Fruit fly (Drosophila melanogaster) whole organism, embryonic: ENCODE results near the gene Pss.
A peak's percentile ranks its signal among the peaks of the same experiment; 100 is the strongest.

Experiments used
- B-H1 ChIP-seq: fragments of 200-800 bp; sonication (Bioruptor generic); IDR thresholded peaks from 3 replicates; pipeline ENCODE4 v1.3.6; 2022; ENCODE audit warnings: missing biosample characterization, missing genetic modification characterization
- BtbVII ChIP-seq: fragments of 200-800 bp; sonication (Bioruptor generic); optimal IDR thresholded peaks from 3 replicates; lab custom pipeline; 2017; ENCODE audit warnings: missing biosample characterization, mild to moderate bottlenecking, missing genetic modification characterization
- C15 ChIP-seq: fragments of 200-800 bp; sonication (Bioruptor generic); IDR thresholded peaks from 3 replicates; pipeline ENCODE4 v1.3.6; 2022; ENCODE audit warnings: missing biosample characterization, missing genetic modification characterization
- CG10462 ChIP-seq: fragments of 200-800 bp; sonication (Bioruptor generic); optimal IDR thresholded peaks from 2 replicates; lab custom pipeline; 2016; ENCODE audit warnings: missing biosample characterization, missing genetic modification characterization
- CG11085 ChIP-seq: fragments of 200-800 bp; sonication (Bioruptor generic); IDR thresholded peaks from 2 replicates; pipeline ENCODE4 v1.3.6; 2022; ENCODE audit warnings: missing biosample characterization, missing genetic modification characterization
- CG11247 ChIP-seq: fragments of 200-800 bp; sonication (Bioruptor generic); IDR thresholded peaks from 2 replicates; pipeline ENCODE4 v1.3.6; 2022; ENCODE audit warnings: missing biosample characterization, missing genetic modification characterization
- CG12744 ChIP-seq: fragments of 200-800 bp; sonication (Bioruptor generic); optimal IDR thresholded peaks from 2 replicates; lab custom pipeline; 2016; ENCODE audit warnings: missing biosample characterization, missing genetic modification characterization
- CG17361 ChIP-seq: fragments of 200-800 bp; sonication (Bioruptor generic); IDR thresholded peaks from 3 replicates; pipeline ENCODE4 v1.3.6; 2022; ENCODE audit warnings: missing biosample characterization, missing genetic modification characterization
- CG17829 ChIP-seq: fragments of 200-800 bp; optimal IDR thresholded peaks from 2 replicates; lab custom pipeline; 2019; ENCODE audit warnings: missing biosample characterization, mild to moderate bottlenecking, missing genetic modification characterization, moderate library complexity
- CG1832 ChIP-seq: fragments of 200-800 bp; sonication (Bioruptor generic); optimal IDR thresholded peaks from 2 replicates; lab custom pipeline; 2017; ENCODE audit warnings: missing biosample characterization, mild to moderate bottlenecking, missing genetic modification characterization, inconsistent platforms
- CG2116 ChIP-seq: fragments of 200-800 bp; sonication (Bioruptor generic); optimal IDR thresholded peaks from 3 replicates; lab custom pipeline; 2018; ENCODE audit warnings: missing biosample characterization, mild to moderate bottlenecking, missing genetic modification characterization
- CG30431 ChIP-seq: fragments of 200-800 bp; sonication (Bioruptor generic); optimal IDR thresholded peaks from 2 replicates; lab custom pipeline; 2017; ENCODE audit warnings: missing biosample characterization, missing genetic modification characterization
- CG5180 ChIP-seq: fragments of 200-800 bp; sonication (Bioruptor generic); optimal IDR thresholded peaks from 3 replicates; lab custom pipeline; 2017; ENCODE audit warnings: missing biosample characterization, missing genetic modification characterization, mild to moderate bottlenecking, moderate library complexity, missing genetic modification reagents
- CG5245 ChIP-seq: fragments of 200-800 bp; sonication (Bioruptor generic); optimal IDR thresholded peaks from 3 replicates; lab custom pipeline; 2016; ENCODE audit warnings: missing biosample characterization, missing genetic modification characterization
- CG5953 ChIP-seq: fragments of 200-800 bp; sonication (Bioruptor generic); IDR thresholded peaks from 2 replicates; pipeline ENCODE4 v1.3.6; 2022; ENCODE audit warnings: missing biosample characterization, missing genetic modification characterization
- CG6254 ChIP-seq: fragments of 200-800 bp; sonication (Bioruptor generic); optimal IDR thresholded peaks from 3 replicates; lab custom pipeline; 2017; ENCODE audit warnings: mild to moderate bottlenecking, missing biosample characterization, missing genetic modification reagents, missing genetic modification characterization
- CG6791 ChIP-seq: fragments of 200-800 bp; sonication (Bioruptor generic); IDR thresholded peaks from 3 replicates; pipeline ENCODE4 v1.3.6; 2022; ENCODE audit warnings: missing biosample characterization, missing genetic modification characterization; ENCODE audit not compliant: partially characterized antibody
- CG9727 ChIP-seq: fragments of 200-800 bp; sonication (Bioruptor generic); optimal IDR thresholded peaks from 3 replicates; lab custom pipeline; 2017; ENCODE audit warnings: missing biosample characterization, mild to moderate bottlenecking, missing genetic modification characterization
- Dad ChIP-seq: fragments of 200-800 bp; sonication (Bioruptor generic); optimal IDR thresholded peaks from 3 replicates; lab custom pipeline; 2016; ENCODE audit warnings: missing biosample characterization, missing genetic modification characterization
- Dek ChIP-seq: fragments of 200-800 bp; sonication (Bioruptor generic); optimal IDR thresholded peaks from 3 replicates; lab custom pipeline; 2019; ENCODE audit warnings: missing biosample characterization, mild to moderate bottlenecking, missing genetic modification characterization, moderate library complexity
- Hey ChIP-seq: fragments of 200-800 bp; sonication (Bioruptor generic); optimal IDR thresholded peaks from 3 replicates; lab custom pipeline; 2018; ENCODE audit warnings: missing biosample characterization, mild to moderate bottlenecking, missing genetic modification characterization
- Hr3 ChIP-seq: fragments of 200-800 bp; sonication (Bioruptor generic); optimal IDR thresholded peaks from 3 replicates; lab custom pipeline; 2016; ENCODE audit warnings: missing biosample characterization, missing genetic modification characterization
- Hr51 ChIP-seq, 2 experiments: fragments of 200-800 bp; sonication (Bioruptor generic); optimal IDR thresholded peaks; 2 replicates in 1 of 2; 3 replicates in 1 of 2; lab custom pipeline; 2016 to 2018; ENCODE audit warnings: missing biosample characterization in 2 of 2, missing genetic modification characterization in 2 of 2, mild to moderate bottlenecking in 1 of 2, moderate library complexity in 1 of 2
- Med ChIP-seq: fragments of 200-800 bp; sonication (Bioruptor generic); peaks from one replicate; lab custom pipeline; 2016; ENCODE audit warnings: missing biosample characterization, missing genetic modification characterization, mild to moderate bottlenecking, inconsistent platforms, moderate library complexity
- PHDP ChIP-seq: fragments of 200-800 bp; sonication (Bioruptor generic); optimal IDR thresholded peaks from 3 replicates; lab custom pipeline; 2018; ENCODE audit warnings: missing biosample characterization, mild to moderate bottlenecking, missing genetic modification characterization, moderate library complexity
- Ptx1 ChIP-seq: fragments of 200-800 bp; sonication (Bioruptor generic); IDR thresholded peaks from 2 replicates; pipeline ENCODE4 v1.3.6; 2022; ENCODE audit warnings: missing biosample characterization, missing genetic modification characterization
- Rfx ChIP-seq: fragments of 200-800 bp; sonication (Bioruptor generic); IDR thresholded peaks from 2 replicates; pipeline ENCODE4 v1.3.6; 2022; ENCODE audit warnings: missing biosample characterization, missing genetic modification characterization
- Side ChIP-seq: fragments of 200-800 bp; sonication (Bioruptor generic); optimal IDR thresholded peaks from 2 replicates; lab custom pipeline; 2016; ENCODE audit warnings: missing biosample characterization, missing genetic modification characterization
- Sin3A ChIP-seq: fragments of >200 bp; optimal IDR thresholded peaks from 2 replicates; lab custom pipeline; 2018
- Sry-β ChIP-seq: fragments of 200-800 bp; sonication (Bioruptor generic); optimal IDR thresholded peaks from 2 replicates; lab custom pipeline; 2018; ENCODE audit warnings: missing biosample characterization, mild to moderate bottlenecking, missing genetic modification characterization, moderate library complexity
- Taf1 ChIP-seq: fragments of 200-800 bp; sonication (Bioruptor generic); IDR thresholded peaks from 2 replicates; pipeline ENCODE4 v1.3.6; 2022; ENCODE audit warnings: missing biosample characterization, missing genetic modification characterization
- Tbp ChIP-seq: fragments of >200 bp; optimal IDR thresholded peaks from 2 replicates; lab custom pipeline; 2018; ENCODE audit warnings: missing biosample characterization, missing genetic modification characterization
- Vsx1 ChIP-seq: fragments of 200-800 bp; sonication (Bioruptor generic); optimal IDR thresholded peaks from 2 replicates; lab custom pipeline; 2017; ENCODE audit warnings: missing biosample characterization, mild to moderate bottlenecking, missing genetic modification characterization, missing genetic modification reagents
- bcd ChIP-seq: fragments of 200-800 bp; sonication (Bioruptor generic); optimal IDR thresholded peaks from 2 replicates; lab custom pipeline; 2017; ENCODE audit warnings: missing biosample characterization, mild to moderate bottlenecking, missing genetic modification characterization
- bsh ChIP-seq, 2 experiments: fragments of 200-800 bp; sonication (Bioruptor generic); optimal IDR thresholded peaks; 2 replicates each; lab custom pipeline; 2017 to 2018; ENCODE audit warnings: mild to moderate bottlenecking in 2 of 2, missing biosample characterization in 2 of 2, missing genetic modification characterization in 2 of 2, moderate library complexity in 1 of 2
- ci ChIP-seq: fragments of 200-800 bp; sonication (Bioruptor generic); IDR thresholded peaks from 3 replicates; pipeline ENCODE4 v1.3.6; 2022; ENCODE audit warnings: missing biosample characterization, missing genetic modification characterization
- emc ChIP-seq: fragments of 200-800 bp; sonication (Bioruptor generic); optimal IDR thresholded peaks from 2 replicates; lab custom pipeline; 2016; ENCODE audit warnings: missing biosample characterization, missing genetic modification characterization
- klu ChIP-seq: fragments of 200-800 bp; sonication (Bioruptor generic); IDR thresholded peaks from 2 replicates; pipeline ENCODE4 v1.3.6; 2022; ENCODE audit warnings: missing biosample characterization, missing genetic modification characterization
- lab ChIP-seq: fragments of 200-800 bp; sonication (Bioruptor generic); optimal IDR thresholded peaks from 3 replicates; lab custom pipeline; 2017; ENCODE audit warnings: missing biosample characterization, missing genetic modification characterization, mild to moderate bottlenecking, moderate library complexity, missing genetic modification reagents
- lola ChIP-seq, 3 experiments: fragments of >200 bp in 2 of 3; fragments of 200-800 bp in 1 of 3; sonication (Bioruptor generic) in 1 of 3; optimal IDR thresholded peaks; 2 replicates each; lab custom pipeline; 2017 to 2019; ENCODE audit warnings: missing biosample characterization in 3 of 3, missing genetic modification characterization in 3 of 3, mild to moderate bottlenecking in 1 of 3, moderate library complexity in 1 of 3
- p53 ChIP-seq: fragments of 200-800 bp; sonication (Bioruptor generic); optimal IDR thresholded peaks from 2 replicates; lab custom pipeline; 2016; ENCODE audit warnings: missing biosample characterization, missing genetic modification characterization
- pita ChIP-seq: fragments of 200-800 bp; sonication (Bioruptor generic); optimal IDR thresholded peaks from 2 replicates; lab custom pipeline; 2017; ENCODE audit warnings: missing biosample characterization, mild to moderate bottlenecking, missing genetic modification characterization
- pnt ChIP-seq: fragments of 200-800 bp; sonication (Bioruptor generic); optimal IDR thresholded peaks from 3 replicates; lab custom pipeline; 2016; ENCODE audit warnings: missing biosample characterization, missing genetic modification characterization
- pzg ChIP-seq: fragments of 200-800 bp; sonication (Bioruptor generic); optimal IDR thresholded peaks from 3 replicates; lab custom pipeline; 2018; ENCODE audit warnings: missing biosample characterization, mild to moderate bottlenecking, missing genetic modification characterization, moderate library complexity
- sc ChIP-seq, 3 experiments: fragments of >200 bp in 2 of 3; fragments of 200-800 bp in 1 of 3; sonication (Bioruptor generic) in 1 of 3; optimal IDR thresholded peaks; 2 replicates in 2 of 3; 3 replicates in 1 of 3; lab custom pipeline; 2017; ENCODE audit warnings: mild to moderate bottlenecking in 1 of 3, missing biosample characterization in 1 of 3, missing genetic modification characterization in 1 of 3, missing genetic modification reagents in 1 of 3
- sens ChIP-seq: fragments of 200-800 bp; sonication (Bioruptor generic); peaks from one replicate; lab custom pipeline; 2016; ENCODE audit warnings: missing biosample characterization, missing genetic modification characterization
- shn ChIP-seq: fragments of 200-800 bp; sonication (Bioruptor generic); optimal IDR thresholded peaks from 3 replicates; lab custom pipeline; 2016; ENCODE audit warnings: missing biosample characterization, missing genetic modification characterization
- stc ChIP-seq: fragments of 200-800 bp; sonication (Bioruptor generic); IDR thresholded peaks from 2 replicates; pipeline ENCODE4 v1.3.6; 2022; ENCODE audit warnings: missing biosample characterization, missing genetic modification characterization
- stwl ChIP-seq: fragments of 200-800 bp; sonication (Bioruptor generic); optimal IDR thresholded peaks from 3 replicates; lab custom pipeline; 2018; ENCODE audit warnings: missing biosample characterization, mild to moderate bottlenecking, missing genetic modification characterization, moderate library complexity
- wor ChIP-seq: fragments of 200-800 bp; sonication (Bioruptor generic); IDR thresholded peaks from 2 replicates; pipeline ENCODE4 v1.3.6; 2022; ENCODE audit warnings: missing biosample characterization, missing genetic modification characterization

Pss gene

dm6 chr3L:20508136-20508635 lies 17.8 kb downstream of the Pss start (continued):
- TF ChIP-seq Sin3A (lab: Kevin White, UChicago) (no peak), CG17361 (GFP tag; lab: Robert Waterston, UW) (peak; percentile 93), pnt (GFP tag; lab: Kevin White, UChicago) (peak; percentile 90), CG1832 (GFP tag; lab: Kevin White, UChicago) (no peak), Side (GFP tag; lab: Kevin White, UChicago) (peak; percentile 87), CG11085 (GFP tag; lab: Robert Waterston, UW) (peak; percentile 95), CG12744 (GFP tag; lab: Kevin White, UChicago) (peak; percentile 92), Sry-β (GFP tag; lab: Kevin White, UChicago) (peak; percentile 15), pzg (GFP tag; lab: Kevin White, UChicago) (peak; percentile 25), Hey (tag; lab: Kevin White, UChicago) (peak; percentile 78), PHDP (tag; lab: Kevin White, UChicago) (peak; percentile 96), bsh (GFP tag; optimal IDR thresholded peaks at IDR 0.05; lab: Kevin White, UChicago) (peak; percentile 71 to 86), pita (GFP tag; lab: Kevin White, UChicago) (no peak), CG5245 (GFP tag; lab: Kevin White, UChicago) (peak; percentile 91), CG5953 (peak; percentile 78), CG9727 (peak; percentile 94), Dek (peak; percentile 94), CG17829 (peak; percentile 90), CG5180 (GFP tag; lab: Kevin White, UChicago) (peak; percentile 82), B-H1 (GFP tag; lab: Robert Waterston, UW) (peak; percentile 84), stc (peak; percentile 90), CG30431 (peak; percentile 75), CG2116 (GFP tag; lab: Kevin White, UChicago) (peak; percentile 53), C15 (GFP tag; lab: Robert Waterston, UW) (peak; percentile 92), stwl (no peak), p53 (GFP tag; lab: Kevin White, UChicago) (peak; percentile 80), Taf1 (GFP tag; lab: Robert Waterston, UW) (peak; percentile 96), Vsx1 (peak; percentile 81), sc (optimal IDR thresholded peaks at IDR 0.05; lab: Kevin White, UChicago) (no peak), sc (GFP tag; optimal IDR thresholded peaks at IDR 0.05; lab: Kevin White, UChicago) (peak; percentile 49), klu (GFP tag; lab: Robert Waterston, UW) (peak; percentile 92), Ptx1 (GFP tag; lab: Robert Waterston, UW) (peak; percentile 95), BtbVII (GFP tag; lab: Kevin White, UChicago) (peak; percentile 94), CG6254 (GFP tag; lab: Kevin White, UChicago) (peak; percentile 74), wor (GFP tag; lab: Robert Waterston, UW) (peak; percentile 42; the same call in 1 of the 2 replicates), CG11247 (GFP tag; lab: Robert Waterston, UW) (peak; percentile 94), CG6791 (0 out of 3 replicates have a peak, but pooled peaks have one; percentile 51), sens (peak; percentile 99), lab (peak; percentile 98), bcd (GFP tag; lab: Kevin White, UChicago) (peak; percentile 94), CG10462 (GFP tag; lab: Kevin White, UChicago) (peak; percentile 80), Rfx (peak; percentile 98), Dad (peak; percentile 85), ci (peak; percentile 86; the same call in 2 of the 3 replicates), Hr51 (GFP tag; optimal IDR thresholded peaks at IDR 0.05; lab: Kevin White, UChicago) (peak; percentile 88 to 90), emc (GFP tag; lab: Kevin White, UChicago) (peak; percentile 91), Med (peak; percentile 99), Tbp (no peak), Hr3 (GFP tag; lab: Kevin White, UChicago) (peak; percentile 87), shn (GFP tag; lab: Kevin White, UChicago) (peak; percentile 86), lola (GFP tag; optimal IDR thresholded peaks at IDR 0.05; lab: Kevin White, UChicago) (peak in 1 of 3 experiments; percentile 72)
